Worm (Caenorhabditis elegans) whole organism, young adult: ENCODE results near the gene rab-7.

Source experiments
- B0035.1 ChIP-seq: sonication (generic microtip); optimal IDR thresholded peaks from 2 replicates; lab custom pipeline; 2016; ENCODE audit warnings: missing genetic modification characterization, mild to moderate bottlenecking, missing compliant biosample characterization, missing genotype, missing genetic modification reagents
- C06A6.2 ChIP-seq: fragments of 200-800 bp; sonication (Bioruptor generic); conservative IDR thresholded peaks from 2 replicates; pipeline ENCODE4 v1.3.6; 2022; ENCODE audit warnings: missing genetic modification characterization, missing compliant biosample characterization
- C17E4.6 ChIP-seq: fragments of 200-800 bp; sonication (Bioruptor generic); IDR thresholded peaks from 2 replicates; pipeline ENCODE4 v1.3.6; 2022; ENCODE audit warnings: missing genetic modification reagents, missing genetic modification characterization, missing compliant biosample characterization
- F23B12.7 ChIP-seq: sonication (generic microtip); optimal IDR thresholded peaks from 2 replicates; lab custom pipeline; 2017; ENCODE audit warnings: missing genetic modification characterization, mild to moderate bottlenecking, missing compliant biosample characterization, antibody characterized with exemption, moderate library complexity; ENCODE audit not compliant: insufficient read depth
- F52B5.7 ChIP-seq: sonication (generic microtip); optimal IDR thresholded peaks from 2 replicates; lab custom pipeline; 2016; ENCODE audit warnings: mild to moderate bottlenecking, missing genetic modification characterization, missing compliant biosample characterization
- F57A8.1 ChIP-seq: fragments of 200-800 bp; sonication (Bioruptor generic); optimal IDR thresholded peaks from 2 replicates; lab custom pipeline; 2018; ENCODE audit warnings: mild to moderate bottlenecking, missing genetic modification characterization, moderate library complexity, missing compliant biosample characterization
- K11D2.4 ChIP-seq: fragments of 200-800 bp; sonication (Bioruptor generic); IDR thresholded peaks from 2 replicates; pipeline ENCODE4 v1.3.6; 2022; ENCODE audit warnings: missing genetic modification reagents, missing genetic modification characterization, missing compliant biosample characterization
- K12H6.12 ChIP-seq: fragments of 200-800 bp; sonication (Bioruptor generic); optimal IDR thresholded peaks from 2 replicates; lab custom pipeline; 2018; ENCODE audit warnings: mild to moderate bottlenecking, missing genetic modification characterization, missing compliant biosample characterization
- T26A5.8 ChIP-seq: sonication (generic microtip); optimal IDR thresholded peaks from 2 replicates; lab custom pipeline; 2016; ENCODE audit warnings: missing genetic modification characterization, missing compliant biosample characterization
- Y53F4B.3 ChIP-seq: fragments of 200-800 bp; sonication (Bioruptor generic); IDR thresholded peaks from 2 replicates; pipeline ENCODE4 v1.3.6; 2022; ENCODE audit warnings: missing genetic modification reagents, missing genetic modification characterization, missing compliant biosample characterization
- Y95B8A.8 ChIP-seq: fragments of 200-800 bp; sonication (Bioruptor generic); IDR thresholded peaks from 2 replicates; pipeline ENCODE4 v1.3.6; 2022; ENCODE audit warnings: missing genetic modification reagents, missing genetic modification characterization, missing compliant biosample characterization
- ZK185.1 ChIP-seq: sonication (generic microtip); optimal IDR thresholded peaks from 2 replicates; lab custom pipeline; 2016; ENCODE audit warnings: mild to moderate bottlenecking, missing genetic modification characterization, missing compliant biosample characterization; ENCODE audit not compliant: poor library complexity, severe bottlenecking
- akir-1 ChIP-seq: fragments of 200-800 bp; sonication (Bioruptor generic); optimal IDR thresholded peaks from 2 replicates; lab custom pipeline; 2018; ENCODE audit warnings: mild to moderate bottlenecking, missing genetic modification characterization, moderate library complexity, missing compliant biosample characterization
- athp-1 ChIP-seq: sonication (generic microtip); optimal IDR thresholded peaks from 2 replicates; lab custom pipeline; 2017; ENCODE audit warnings: mild to moderate bottlenecking, missing genetic modification characterization, missing compliant biosample characterization
- attf-3 ChIP-seq: fragments of 200-800 bp; sonication (Bioruptor generic); conservative IDR thresholded peaks from 2 replicates; pipeline ENCODE4 v1.3.6; 2022; ENCODE audit warnings: missing genetic modification reagents, missing genetic modification characterization, missing compliant biosample characterization
- attf-5 ChIP-seq: fragments of 200-800 bp; sonication (Bioruptor generic); optimal IDR thresholded peaks from 2 replicates; lab custom pipeline; 2018; ENCODE audit warnings: mild to moderate bottlenecking, missing genetic modification characterization, missing compliant biosample characterization
- bed-2 ChIP-seq: fragments of 200-800 bp; sonication (Bioruptor generic); IDR thresholded peaks from 2 replicates; pipeline ENCODE4 v1.3.6; 2022; ENCODE audit warnings: missing genetic modification reagents, missing genetic modification characterization, missing compliant biosample characterization
- ceh-100 ChIP-seq: fragments of 200-800 bp; sonication (Bioruptor generic); IDR thresholded peaks from 2 replicates; pipeline ENCODE4 v1.3.6; 2022; ENCODE audit warnings: missing genetic modification reagents, missing genetic modification characterization, missing compliant biosample characterization
- ceh-58 ChIP-seq: fragments of 200-800 bp; sonication (Bioruptor generic); IDR thresholded peaks from 2 replicates; pipeline ENCODE4 v1.3.6; 2022; ENCODE audit warnings: missing genetic modification characterization, missing compliant biosample characterization
- ceh-79 ChIP-seq: sonication (generic microtip); optimal IDR thresholded peaks from 2 replicates; lab custom pipeline; 2017; ENCODE audit warnings: mild to moderate bottlenecking, missing genetic modification characterization, missing compliant biosample characterization
- die-1 ChIP-seq: sonication (generic microtip); optimal IDR thresholded peaks from 2 replicates; lab custom pipeline; 2016; ENCODE audit warnings: missing genotype, mild to moderate bottlenecking, missing genetic modification characterization, missing compliant biosample characterization
- dox-1 ChIP-seq: fragments of 200-800 bp; sonication (Bioruptor generic); IDR thresholded peaks from 2 replicates; pipeline ENCODE4 v1.3.6; 2022; ENCODE audit warnings: missing genetic modification reagents, missing genetic modification characterization, missing compliant biosample characterization
- efl-1 ChIP-seq: fragments of 150-350 bp; optimal IDR thresholded peaks from 2 replicates; lab custom pipeline; 2014; ENCODE audit warnings: missing biosample characterization, missing genetic modification reagents, missing genetic modification characterization
- egrh-3 ChIP-seq: fragments of 200-800 bp; sonication (Bioruptor generic); IDR thresholded peaks from 2 replicates; pipeline ENCODE4 v1.3.6; 2022; ENCODE audit warnings: missing genetic modification reagents, missing genetic modification characterization, missing compliant biosample characterization
- ekl-4 ChIP-seq: fragments of 200-800 bp; sonication (Bioruptor generic); IDR thresholded peaks from 2 replicates; pipeline ENCODE4 v1.3.6; 2022; ENCODE audit warnings: missing genetic modification reagents, missing genetic modification characterization, missing compliant biosample characterization
- hlh-26 ChIP-seq: fragments of 200-800 bp; sonication (Bioruptor generic); conservative IDR thresholded peaks from 2 replicates; pipeline ENCODE4 v1.3.6; 2022; ENCODE audit warnings: missing genetic modification reagents, missing genetic modification characterization, missing compliant biosample characterization
- hmg-20 ChIP-seq: fragments of 200-800 bp; sonication (Bioruptor generic); IDR thresholded peaks from 2 replicates; pipeline ENCODE4 v1.3.6; 2022; ENCODE audit warnings: missing genetic modification reagents, missing genetic modification characterization, missing compliant biosample characterization
- hrde-1 ChIP-seq: sonication (generic microtip); optimal IDR thresholded peaks from 2 replicates; lab custom pipeline; 2016; ENCODE audit warnings: missing genetic modification characterization, mild to moderate bottlenecking, missing compliant biosample characterization, moderate library complexity, missing genotype, missing genetic modification reagents, borderline replicate concordance
- hsf-1 ChIP-seq: fragments of 200-800 bp; sonication (Bioruptor generic); IDR thresholded peaks from 2 replicates; pipeline ENCODE4 v1.3.6; 2022; ENCODE audit warnings: missing genetic modification reagents, missing genetic modification characterization, missing compliant biosample characterization
- let-526 ChIP-seq: fragments of 200-800 bp; sonication (Bioruptor generic); IDR thresholded peaks from 2 replicates; pipeline ENCODE4 v1.3.6; 2022; ENCODE audit warnings: missing genetic modification reagents, missing genetic modification characterization, missing compliant biosample characterization
- lsl-1 ChIP-seq: fragments of 200-800 bp; sonication (Bioruptor generic); optimal IDR thresholded peaks from 2 replicates; lab custom pipeline; 2018; ENCODE audit warnings: mild to moderate bottlenecking, missing genetic modification characterization, moderate library complexity, missing compliant biosample characterization
- lsy-27 ChIP-seq: sonication (generic microtip); optimal IDR thresholded peaks from 2 replicates; lab custom pipeline; 2017; ENCODE audit warnings: missing genetic modification characterization, mild to moderate bottlenecking, missing compliant biosample characterization, antibody characterized with exemption, missing genotype, borderline replicate concordance; ENCODE audit not compliant: insufficient read depth
- madf-3 ChIP-seq: fragments of 200-800 bp; sonication (Bioruptor generic); IDR thresholded peaks from 2 replicates; pipeline ENCODE4 v1.3.6; 2022; ENCODE audit warnings: missing genetic modification reagents, missing genetic modification characterization, missing compliant biosample characterization
- mcd-1 ChIP-seq: fragments of 200-800 bp; sonication (Bioruptor generic); IDR thresholded peaks from 2 replicates; pipeline ENCODE4 v1.3.6; 2022; ENCODE audit warnings: missing genetic modification reagents, missing genetic modification characterization, missing compliant biosample characterization
- mel-28 ChIP-seq: sonication (generic microtip); optimal IDR thresholded peaks from 2 replicates; lab custom pipeline; 2016; ENCODE audit warnings: borderline replicate concordance, mild to moderate bottlenecking, missing genetic modification characterization, missing compliant biosample characterization
- nfya-2 ChIP-seq: fragments of 200-800 bp; sonication (Bioruptor generic); IDR thresholded peaks from 2 replicates; pipeline ENCODE4 v1.3.6; 2022; ENCODE audit warnings: missing genetic modification reagents, missing genetic modification characterization, missing compliant biosample characterization
- nhr-179 ChIP-seq: sonication (generic microtip); optimal IDR thresholded peaks from 2 replicates; lab custom pipeline; 2016; ENCODE audit warnings: mild to moderate bottlenecking, missing genetic modification characterization, missing compliant biosample characterization
- nhr-80 ChIP-seq: sonication (generic microtip); optimal IDR thresholded peaks from 2 replicates; lab custom pipeline; 2016; ENCODE audit warnings: missing genetic modification characterization, missing compliant biosample characterization
- pbrm-1 ChIP-seq: fragments of 200-800 bp; sonication (Bioruptor generic); IDR thresholded peaks from 2 replicates; pipeline ENCODE4 v1.3.6; 2022; ENCODE audit warnings: missing genetic modification reagents, missing genetic modification characterization, missing compliant biosample characterization
- rpc-1 ChIP-seq, 2 experiments: fragments of 150-350 bp in 1 of 2; sonication (generic microtip) in 1 of 2; optimal IDR thresholded peaks; 2 replicates each; lab custom pipeline; 2014 to 2018; ENCODE audit warnings: missing biosample characterization in 1 of 2, missing genetic modification characterization in 1 of 2, missing genetic modification reagents in 1 of 2, missing genotype in 1 of 2
- sdz-38 ChIP-seq: sonication (generic microtip); optimal IDR thresholded peaks from 2 replicates; lab custom pipeline; 2016; ENCODE audit warnings: missing genotype, missing genetic modification characterization, missing compliant biosample characterization
- snpc-1.3 ChIP-seq: sonication (generic microtip); optimal IDR thresholded peaks from 2 replicates; lab custom pipeline; 2017; ENCODE audit warnings: missing genetic modification characterization, mild to moderate bottlenecking, missing compliant biosample characterization, antibody characterized with exemption, moderate library complexity, missing genotype, missing genetic modification reagents; ENCODE audit not compliant: insufficient read depth
- tbx-9 ChIP-seq: sonication (generic microtip); optimal IDR thresholded peaks from 2 replicates; lab custom pipeline; 2016; ENCODE audit warnings: borderline replicate concordance, missing genetic modification characterization, inconsistent platforms, missing compliant biosample characterization
- xnd-1 ChIP-seq: sonication (generic microtip); optimal IDR thresholded peaks from 2 replicates; lab custom pipeline; 2016; ENCODE audit warnings: missing genotype, missing genetic modification reagents, missing genetic modification characterization, missing compliant biosample characterization
- ztf-18 ChIP-seq: sonication (generic microtip); optimal IDR thresholded peaks from 2 replicates; lab custom pipeline; 2016; ENCODE audit warnings: missing genotype, mild to moderate bottlenecking, missing genetic modification characterization, missing compliant biosample characterization
- ztf-3 ChIP-seq: fragments of 200-800 bp; sonication (Bioruptor generic); optimal IDR thresholded peaks from 2 replicates; lab custom pipeline; 2018; ENCODE audit warnings: mild to moderate bottlenecking, missing genetic modification characterization, missing compliant biosample characterization

The rab-7 gene

DNA sequence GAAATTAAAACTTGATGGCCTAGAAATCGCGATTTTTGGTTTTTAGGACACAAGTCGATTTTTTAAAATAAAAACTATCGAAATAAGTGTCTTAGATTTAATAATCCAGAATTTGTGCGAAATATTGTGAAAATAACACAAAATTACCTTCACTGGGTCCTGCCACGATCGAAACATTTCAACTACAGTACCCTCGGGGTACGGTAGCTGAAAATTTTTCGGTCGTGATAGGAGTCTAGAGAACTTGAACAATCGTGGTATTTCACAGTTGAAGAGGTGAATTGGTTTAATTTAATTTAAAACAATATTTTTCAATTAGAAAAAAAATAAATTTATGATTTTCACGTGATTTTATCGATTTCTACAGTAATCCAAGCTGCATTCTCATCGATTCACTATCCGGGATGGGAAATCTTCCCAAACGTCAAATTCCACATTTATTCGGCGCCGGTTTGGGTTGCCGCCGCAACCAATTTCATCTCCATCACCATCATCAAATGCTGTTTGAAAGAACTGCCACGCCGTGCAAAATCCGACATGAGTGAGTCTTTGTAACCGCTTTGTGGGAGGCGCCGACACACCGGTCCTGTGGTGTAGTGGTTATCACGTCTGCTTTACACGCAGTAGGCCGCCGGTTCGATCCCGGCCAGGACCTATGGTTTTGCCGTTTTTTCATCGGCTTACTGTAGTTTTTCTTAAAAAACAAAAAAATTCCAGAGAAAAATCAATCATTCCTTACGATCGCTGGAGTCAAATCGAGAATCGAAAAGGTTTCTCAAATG, 7.7 kb downstream of the rab-7 start:
- TF ChIP-seq ekl-4 (GFP tag; lab: Robert Waterston, UW) (no peak), akir-1 (GFP tag; lab: Kevin White, UChicago) (no peak), mel-28 (tag; lab: Kevin White, UChicago) (no peak), attf-5 (GFP tag; lab: Kevin White, UChicago) (peak; percentile 18), madf-3 (no peak), ceh-79 (tag; lab: Kevin White, UChicago) (no peak), sdz-38 (tag; lab: Kevin White, UChicago) (no peak), egrh-3 (GFP tag; lab: Robert Waterston, UW) (no peak), C06A6.2 (GFP tag; lab: Robert Waterston, UW) (no peak), nhr-179 (tag; lab: Kevin White, UChicago) (no peak), dox-1 (no peak), K12H6.12 (peak; percentile 12), K11D2.4 (GFP tag; lab: Robert Waterston, UW) (no peak), bed-2 (GFP tag; lab: Robert Waterston, UW) (no peak), tbx-9 (tag; lab: Kevin White, UChicago) (no peak), ceh-100 (GFP tag; lab: Robert Waterston, UW) (no peak), F23B12.7 (tag; lab: Kevin White, UChicago) (peak; percentile 43), ZK185.1 (no peak), Y95B8A.8 (GFP tag; lab: Robert Waterston, UW) (no peak), hlh-26 (no peak), athp-1 (tag; lab: Kevin White, UChicago) (no peak), snpc-1.3 (tag; lab: Kevin White, UChicago) (no peak), Y53F4B.3 (GFP tag; lab: Robert Waterston, UW) (no peak), nhr-80 (tag; lab: Kevin White, UChicago) (peak; percentile 8), B0035.1 (no peak), mcd-1 (GFP tag; lab: Robert Waterston, UW) (peak; percentile 60), ztf-3 (GFP tag; lab: Kevin White, UChicago) (no peak), xnd-1 (tag; lab: Kevin White, UChicago) (no peak), ceh-58 (GFP tag; lab: Robert Waterston, UW) (no peak), hmg-20 (GFP tag; lab: Robert Waterston, UW) (no peak), rpc-1 (optimal IDR thresholded peaks at IDR 0.05; lab: Kevin White, UChicago) (peak; percentile 46), rpc-1 (tag; optimal IDR thresholded peaks at IDR 0.05; lab: Kevin White, UChicago) (peak; percentile 69), die-1 (peak; percentile 49), attf-3 (0 out of 2 replicates have a peak, but pooled peaks have one; percentile 40), lsy-27 (tag; lab: Kevin White, UChicago) (no peak), F52B5.7 (no peak), T26A5.8 (tag; lab: Kevin White, UChicago) (no peak), hrde-1 (no peak), pbrm-1 (GFP tag; lab: Robert Waterston, UW) (peak; percentile 42; the same call in 1 of the 2 replicates), efl-1 (GFP tag; lab: Kevin White, UChicago) (no peak), nfya-2 (GFP tag; lab: Robert Waterston, UW) (no peak), let-526 (GFP tag; lab: Robert Waterston, UW) (no peak), C17E4.6 (GFP tag; lab: Robert Waterston, UW) (no peak), lsl-1 (GFP tag; lab: Kevin White, UChicago) (peak; percentile 74), hsf-1 (GFP tag; lab: Robert Waterston, UW) (no peak), ztf-18 (tag; lab: Kevin White, UChicago) (peak; percentile 7), F57A8.1 (GFP tag; lab: Kevin White, UChicago) (no peak)
